Worm (Caenorhabditis elegans): ENCODE measurements around the gene R148.5.

- TF ChIP-seq dao-5 (tag; optimal IDR thresholded peaks at IDR 0.05) (no peak), W03F9.2 (tag; optimal IDR thresholded peaks at IDR 0.05) (peak; percentile 61), him-1 (tag; optimal IDR thresholded peaks at IDR 0.05) (no peak)
Measured at ce11 chrIII:3174985-3175384, 9.5 kb downstream of the R148.5 start, which contains the start of gene R148.3.
